Worm (Caenorhabditis elegans) whole organism, young adult: ENCODE results near the gene sago-1.

ENCODE experiments used
- ama-1 ChIP-seq, 3 experiments: fragments of 150-350 bp in 1 of 3; sonication (generic microtip) in 2 of 3; optimal IDR thresholded peaks; 2 replicates each; lab custom pipeline; 2014 to 2018; ENCODE audit warnings: missing biosample characterization in 2 of 3, missing genetic modification characterization in 2 of 3, missing genetic modification reagents in 2 of 3
- bed-1 ChIP-seq: fragments of 200-800 bp; sonication (Bioruptor generic); IDR thresholded peaks from 2 replicates; pipeline ENCODE4 v1.3.6; 2022; ENCODE audit warnings: missing genetic modification reagents, missing genetic modification characterization, missing compliant biosample characterization
- ceh-100 ChIP-seq: fragments of 200-800 bp; sonication (Bioruptor generic); IDR thresholded peaks from 2 replicates; pipeline ENCODE4 v1.3.6; 2022; ENCODE audit warnings: missing genetic modification reagents, missing genetic modification characterization, missing compliant biosample characterization
- ets-4 ChIP-seq: fragments of 200-800 bp; sonication (Bioruptor generic); optimal IDR thresholded peaks from 2 replicates; lab custom pipeline; 2018; ENCODE audit warnings: mild to moderate bottlenecking, missing genetic modification characterization, missing compliant biosample characterization
- hmg-20 ChIP-seq: fragments of 200-800 bp; sonication (Bioruptor generic); IDR thresholded peaks from 2 replicates; pipeline ENCODE4 v1.3.6; 2022; ENCODE audit warnings: missing genetic modification reagents, missing genetic modification characterization, missing compliant biosample characterization
- let-526 ChIP-seq: fragments of 200-800 bp; sonication (Bioruptor generic); IDR thresholded peaks from 2 replicates; pipeline ENCODE4 v1.3.6; 2022; ENCODE audit warnings: missing genetic modification reagents, missing genetic modification characterization, missing compliant biosample characterization
- lin-35 ChIP-seq, 3 experiments: fragments of 150-350 bp in 2 of 3; sonication (generic microtip) in 1 of 3; optimal IDR thresholded peaks; 2 replicates each; lab custom pipeline; 2014 to 2018; ENCODE audit warnings: missing biosample characterization in 3 of 3, missing genetic modification characterization in 3 of 3, missing genetic modification reagents in 3 of 3
- madf-8 ChIP-seq: fragments of 200-800 bp; sonication (Bioruptor generic); conservative IDR thresholded peaks from 2 replicates; pipeline ENCODE4 v1.3.6; 2022; ENCODE audit warnings: missing genetic modification reagents, missing genetic modification characterization, missing compliant biosample characterization
- nfya-1 ChIP-seq: sonication (generic microtip); optimal IDR thresholded peaks from 2 replicates; lab custom pipeline; 2017; ENCODE audit warnings: antibody characterized with exemption, missing compliant biosample characterization, missing genetic modification characterization, borderline replicate concordance; ENCODE audit not compliant: insufficient read depth
- pha-4 ChIP-seq: fragments of 150-350 bp; sonication (generic microtip); optimal IDR thresholded peaks from 2 replicates; lab custom pipeline; 2014; ENCODE audit warnings: missing biosample characterization, missing genetic modification reagents, missing genetic modification characterization
- snpc-4 ChIP-seq, 5 experiments: fragments of 150-350 bp in 1 of 5; sonication (generic microtip) in 4 of 5; optimal IDR thresholded peaks; 2 replicates each; lab custom pipeline; 2014 to 2018; ENCODE audit warnings: missing genetic modification characterization in 5 of 5, missing biosample characterization in 3 of 5, antibody characterized with exemption in 2 of 5, mild to moderate bottlenecking in 2 of 5, missing compliant biosample characterization in 2 of 5, missing genotype in 2 of 5, moderate library complexity in 2 of 5, missing genetic modification reagents in 1 of 5

DNA sequence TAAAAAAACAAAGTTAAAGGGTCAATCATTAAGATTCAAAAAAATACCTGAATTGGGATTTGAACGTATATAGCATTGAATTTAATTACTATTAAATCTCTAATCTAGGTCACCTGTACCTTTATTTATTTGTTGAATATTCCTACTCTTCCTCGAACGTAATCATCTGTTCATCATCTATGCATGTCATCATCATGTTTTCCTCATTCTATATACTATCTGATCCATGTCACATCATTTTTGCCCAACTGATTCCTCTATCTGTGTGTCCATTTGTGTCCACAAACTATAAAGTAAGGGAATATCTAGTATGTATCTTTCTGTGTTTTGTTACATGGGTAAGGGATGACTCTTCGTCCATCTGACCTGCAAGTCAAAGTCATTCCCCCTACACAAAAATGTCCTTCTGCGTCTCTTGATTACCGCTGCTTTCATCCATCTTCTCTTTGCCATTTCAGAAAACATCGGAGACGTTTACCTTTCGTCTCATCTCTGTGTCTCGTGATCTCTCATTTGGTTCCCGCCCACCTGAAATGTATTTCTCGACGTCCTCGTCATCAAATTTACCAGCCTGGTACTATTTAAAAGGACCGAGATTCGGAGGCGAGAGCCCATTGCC, 19.3 kb downstream of the sago-1 start:
- no peak for TF ChIP-seq madf-8 (GFP tag; lab: Robert Waterston, UW)
- no peak for TF ChIP-seq let-526 (GFP tag; lab: Robert Waterston, UW)
- TF ChIP-seq hmg-20: no peak
- TF ChIP-seq ama-1 (optimal IDR thresholded peaks at IDR 0.05; lab: Kevin White, UChicago): no peak
- no peak for TF ChIP-seq ama-1 (GFP tag; optimal IDR thresholded peaks at IDR 0.05; lab: Kevin White, UChicago)
- TF ChIP-seq bed-1 (GFP tag; lab: Robert Waterston, UW): no peak
- no peak for TF ChIP-seq snpc-4 (GFP tag; optimal IDR thresholded peaks at IDR 0.05; lab: Kevin White, UChicago)
- no peak for TF ChIP-seq snpc-4 (tag; optimal IDR thresholded peaks at IDR 0.05; lab: Kevin White, UChicago)
- no peak for TF ChIP-seq pha-4 (tag; lab: Kevin White, UChicago)
- TF ChIP-seq lin-35 (GFP tag; optimal IDR thresholded peaks at IDR 0.05; lab: Kevin White, UChicago): no peak
- TF ChIP-seq ets-4 (GFP tag; lab: Kevin White, UChicago): no peak
- TF ChIP-seq ceh-100: no peak
- TF ChIP-seq nfya-1 (tag; lab: Kevin White, UChicago): no peak
